Worm (Caenorhabditis elegans) whole organism, young adult: ENCODE results near the gene srw-51.

Experiments
- aptf-3 ChIP-seq: fragments of 200-800 bp; sonication (Bioruptor generic); IDR thresholded peaks from 2 replicates; pipeline ENCODE4 v1.3.6; 2022; ENCODE audit warnings: missing genetic modification characterization, missing compliant biosample characterization
- attf-3 ChIP-seq: fragments of 200-800 bp; sonication (Bioruptor generic); conservative IDR thresholded peaks from 2 replicates; pipeline ENCODE4 v1.3.6; 2022; ENCODE audit warnings: missing genetic modification reagents, missing genetic modification characterization, missing compliant biosample characterization
- die-1 ChIP-seq: sonication (generic microtip); optimal IDR thresholded peaks from 2 replicates; lab custom pipeline; 2016; ENCODE audit warnings: missing genotype, mild to moderate bottlenecking, missing genetic modification characterization, missing compliant biosample characterization
- pha-4 ChIP-seq: fragments of 150-350 bp; sonication (generic microtip); optimal IDR thresholded peaks from 2 replicates; lab custom pipeline; 2014; ENCODE audit warnings: missing biosample characterization, missing genetic modification reagents, missing genetic modification characterization
- rcor-1 ChIP-seq: fragments of 200-800 bp; sonication (Bioruptor generic); IDR thresholded peaks from 2 replicates; pipeline ENCODE4 v1.3.6; 2022; ENCODE audit warnings: missing genetic modification reagents, missing genetic modification characterization, missing compliant biosample characterization
- unc-62 ChIP-seq: fragments of 150-350 bp; optimal IDR thresholded peaks from 2 replicates; lab custom pipeline; 2014; ENCODE audit warnings: missing biosample characterization, missing genetic modification reagents, missing genetic modification characterization

- no peak for TF ChIP-seq aptf-3 (GFP tag; lab: Robert Waterston, UW)
- TF ChIP-seq unc-62 (GFP tag; lab: Kevin White, UChicago), result no peak
- TF ChIP-seq rcor-1 (GFP tag; lab: Robert Waterston, UW), result no peak
- TF ChIP-seq die-1 (tag; lab: Kevin White, UChicago), result no peak
- TF ChIP-seq pha-4 (tag; lab: Kevin White, UChicago), result no peak
- TF ChIP-seq attf-3 (GFP tag; lab: Robert Waterston, UW), result no peak
Measured at ce11 chrV:17165409-17165808, 5.3 kb downstream of the srw-51 start, which contains the start of gene srh-102.
